Worm (Caenorhabditis elegans) whole organism, mixed stage, embryonic: ENCODE data around the gene eif-3.F.

Experiments used
- ceh-39 ChIP-seq: fragments of 150-350 bp; optimal IDR thresholded peaks from 2 replicates; lab custom pipeline; 2014; ENCODE audit warnings: missing biosample characterization, missing genetic modification characterization
- lsy-2 ChIP-seq: fragments of 150-350 bp; optimal IDR thresholded peaks from 2 replicates; lab custom pipeline; 2014; ENCODE audit warnings: missing biosample characterization, missing genetic modification characterization
- snpc-4 ChIP-seq: fragments of 150-350 bp; optimal IDR thresholded peaks from 2 replicates; lab custom pipeline; 2014; ENCODE audit warnings: missing biosample characterization, missing genetic modification characterization
- unc-62 ChIP-seq: fragments of 150-350 bp; optimal IDR thresholded peaks from 2 replicates; lab custom pipeline; 2014; ENCODE audit warnings: missing biosample characterization, missing genetic modification reagents, missing genetic modification characterization
- ztf-11 ChIP-seq: fragments of 150-350 bp; optimal IDR thresholded peaks from 2 replicates; lab custom pipeline; 2014; ENCODE audit warnings: missing biosample characterization, missing genetic modification characterization

DNA sequence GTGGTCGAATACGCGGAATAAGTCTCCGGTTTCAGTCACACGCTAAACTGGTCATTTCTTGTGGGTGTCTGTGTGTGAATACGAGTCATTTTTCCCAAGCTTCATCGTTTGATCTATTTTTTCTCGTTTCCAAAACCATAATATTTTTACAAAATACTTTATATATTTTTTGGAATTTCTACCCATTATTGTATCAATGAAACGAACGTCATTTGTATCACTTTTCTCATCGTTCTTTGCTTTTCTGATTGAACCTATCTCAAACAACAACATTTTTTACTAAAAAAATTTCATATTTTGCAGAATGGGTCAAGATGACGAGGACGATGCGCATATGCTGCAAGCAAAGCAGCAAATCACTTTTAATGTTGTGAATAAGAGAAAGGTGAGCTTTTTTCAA lies 26.8 kb downstream of the eif-3.F start, which contains the start of gene mel-11:
- no peak for TF ChIP-seq unc-62 (GFP tag; lab: Kevin White, UChicago)
- TF ChIP-seq lsy-2 (tag; lab: Kevin White, UChicago): no peak
- no peak for TF ChIP-seq ztf-11 (tag; lab: Kevin White, UChicago)
- no peak for TF ChIP-seq snpc-4 (tag; lab: Kevin White, UChicago)
- no peak for TF ChIP-seq ceh-39 (tag; lab: Kevin White, UChicago)
